Fruit fly (Drosophila melanogaster) whole organism, pupa: ENCODE results near the gene CG10481.
A peak's percentile ranks its signal among the peaks of the same experiment; 100 is the strongest.

Experiments used
- CG10348 ChIP-seq: fragments of 200-800 bp; sonication (Bioruptor generic); IDR thresholded peaks from 2 replicates; pipeline ENCODE4 v1.3.6; 2022; ENCODE audit warnings: missing biosample characterization, missing genetic modification characterization
- CG13204 ChIP-seq: fragments of 200-800 bp; sonication (Bioruptor generic); optimal IDR thresholded peaks from 2 replicates; lab custom pipeline; 2018; ENCODE audit warnings: missing biosample characterization, mild to moderate bottlenecking, missing genetic modification characterization, moderate library complexity
- CG14655 ChIP-seq: fragments of 200-800 bp; sonication (Bioruptor generic); optimal IDR thresholded peaks from 3 replicates; lab custom pipeline; 2017; ENCODE audit warnings: mild to moderate bottlenecking, missing biosample characterization, missing genetic modification reagents, missing genetic modification characterization
- CG15710 ChIP-seq: fragments of 200-800 bp; sonication (Bioruptor generic); optimal IDR thresholded peaks from 2 replicates; lab custom pipeline; 2018; ENCODE audit warnings: missing biosample characterization, mild to moderate bottlenecking, missing genetic modification characterization, moderate library complexity
- CG17806 ChIP-seq: fragments of 200-800 bp; sonication (Bioruptor generic); optimal IDR thresholded peaks from 2 replicates; lab custom pipeline; 2018; ENCODE audit warnings: missing biosample characterization, mild to moderate bottlenecking, missing genetic modification characterization, moderate library complexity
- CG34367 ChIP-seq: fragments of 200-800 bp; sonication (Bioruptor generic); optimal IDR thresholded peaks from 2 replicates; lab custom pipeline; 2018; ENCODE audit warnings: missing biosample characterization, mild to moderate bottlenecking, missing genetic modification characterization
- CG8159 ChIP-seq: fragments of 200-800 bp; sonication (Bioruptor generic); optimal IDR thresholded peaks from 3 replicates; lab custom pipeline; 2018; ENCODE audit warnings: missing biosample characterization, mild to moderate bottlenecking, missing genetic modification characterization, moderate library complexity
- CG9948 ChIP-seq: fragments of 200-800 bp; sonication (Bioruptor generic); optimal IDR thresholded peaks from 2 replicates; lab custom pipeline; 2018; ENCODE audit warnings: missing biosample characterization, mild to moderate bottlenecking, missing genetic modification characterization, moderate library complexity
- EcR ChIP-seq: fragments of 200-800 bp; sonication (Bioruptor generic); optimal IDR thresholded peaks from 3 replicates; lab custom pipeline; 2019; ENCODE audit warnings: missing biosample characterization, missing genetic modification characterization, mild to moderate bottlenecking, moderate library complexity, missing genetic modification reagents
- Pif1A ChIP-seq: fragments of 200-800 bp; sonication (Bioruptor generic); optimal IDR thresholded peaks from 3 replicates; lab custom pipeline; 2016; ENCODE audit warnings: missing biosample characterization, missing genetic modification characterization
- Pif1B ChIP-seq: fragments of 200-800 bp; sonication (Bioruptor generic); optimal IDR thresholded peaks from 3 replicates; lab custom pipeline; 2016; ENCODE audit warnings: missing biosample characterization, missing genetic modification characterization
- Snoo ChIP-seq: fragments of 200-800 bp; sonication (Bioruptor generic); optimal IDR thresholded peaks from 3 replicates; lab custom pipeline; 2017; ENCODE audit warnings: missing biosample characterization, mild to moderate bottlenecking, missing genetic modification characterization, inconsistent platforms
- gl ChIP-seq: fragments of 200-800 bp; sonication (Bioruptor generic); optimal IDR thresholded peaks from 2 replicates; lab custom pipeline; 2018; ENCODE audit warnings: missing biosample characterization, mild to moderate bottlenecking, missing genetic modification characterization
- rn ChIP-seq: fragments of 200-800 bp; sonication (Bioruptor generic); IDR thresholded peaks from 2 replicates; pipeline ENCODE4 v1.3.6; 2022; ENCODE audit warnings: missing biosample characterization, missing genetic modification characterization

DNA sequence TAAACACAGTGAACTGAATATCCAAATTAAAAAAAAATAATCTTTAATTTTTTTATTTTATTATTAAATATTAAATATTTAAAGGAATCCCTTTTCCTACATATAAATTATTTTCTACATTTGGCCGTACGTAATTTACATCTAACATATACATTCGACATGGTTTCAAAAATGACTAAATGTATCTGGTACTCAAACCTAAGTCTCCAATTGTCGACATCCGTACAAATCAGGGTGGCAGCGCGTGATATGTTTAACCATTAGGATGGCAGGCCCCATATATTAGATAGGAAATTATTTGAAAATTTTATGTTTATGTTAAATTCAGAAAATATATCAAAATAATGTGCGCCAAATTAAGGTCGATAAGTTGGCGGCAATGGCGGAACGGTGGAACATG is 22.8 kb upstream of the CG10481 start:
- TF ChIP-seq CG8159 = peak; percentile 17
- TF ChIP-seq CG10348 (GFP tag; lab: Robert Waterston, UW) = no peak
- TF ChIP-seq CG13204 = no peak
- TF ChIP-seq CG15710 = no peak
- TF ChIP-seq Pif1B = no peak
- no peak for TF ChIP-seq CG17806 (tag; lab: Kevin White, UChicago)
- TF ChIP-seq EcR (GFP tag; lab: Kevin White, UChicago) = no peak
- no peak for TF ChIP-seq CG14655 (GFP tag; lab: Kevin White, UChicago)
- no peak for TF ChIP-seq Pif1A (GFP tag; lab: Kevin White, UChicago)
- no peak for TF ChIP-seq rn (GFP tag; lab: Robert Waterston, UW)
- TF ChIP-seq Snoo = no peak
- no peak for TF ChIP-seq gl (tag; lab: Kevin White, UChicago)
- TF ChIP-seq CG34367 (tag; lab: Kevin White, UChicago) = no peak
- TF ChIP-seq CG9948 = no peak
